Worm (Caenorhabditis elegans) whole organism, L2 larva: ENCODE results near the gene gcy-32.

Source experiments
- F13H6.1 ChIP-seq: sonication (generic microtip); optimal IDR thresholded peaks from 2 replicates; lab custom pipeline; 2016; ENCODE audit warnings: missing genetic modification characterization, missing compliant biosample characterization
- R02D3.7 ChIP-seq: fragments of 150-350 bp; optimal IDR thresholded peaks from 2 replicates; lab custom pipeline; 2014; ENCODE audit warnings: missing biosample characterization, missing genetic modification characterization
- Y55F3AM.14 ChIP-seq: fragments of 200-800 bp; sonication (Bioruptor generic); optimal IDR thresholded peaks from 2 replicates; lab custom pipeline; 2018; ENCODE audit warnings: mild to moderate bottlenecking, missing genetic modification characterization, missing compliant biosample characterization
- ZK546.5 ChIP-seq: sonication (generic microtip); optimal IDR thresholded peaks from 2 replicates; lab custom pipeline; 2017; ENCODE audit warnings: missing biosample characterization, missing genetic modification characterization
- alr-1 ChIP-seq: fragments of 150-350 bp; optimal IDR thresholded peaks from 2 replicates; lab custom pipeline; 2014; ENCODE audit warnings: missing biosample characterization, missing genetic modification characterization
- ama-1 ChIP-seq: fragments of 150-350 bp; optimal IDR thresholded peaks from 2 replicates; lab custom pipeline; 2018; ENCODE audit warnings: inconsistent platforms
- ceh-16 ChIP-seq: fragments of 150-350 bp; optimal IDR thresholded peaks from 2 replicates; lab custom pipeline; 2014; ENCODE audit warnings: missing biosample characterization, missing genetic modification characterization
- ceh-82 ChIP-seq: fragments of 150-350 bp; optimal IDR thresholded peaks from 2 replicates; lab custom pipeline; 2014; ENCODE audit warnings: missing biosample characterization, missing genetic modification characterization
- crh-2 ChIP-seq: sonication (generic microtip); optimal IDR thresholded peaks from 2 replicates; lab custom pipeline; 2017; ENCODE audit warnings: missing biosample characterization, missing genetic modification characterization
- fos-1 ChIP-seq: fragments of 150-350 bp; optimal IDR thresholded peaks from 2 replicates; lab custom pipeline; 2014; ENCODE audit warnings: missing biosample characterization, missing genetic modification characterization
- gmeb-1 ChIP-seq: fragments of 150-350 bp; optimal IDR thresholded peaks from 2 replicates; lab custom pipeline; 2014; ENCODE audit warnings: missing biosample characterization, missing genetic modification characterization
- lin-11 ChIP-seq: fragments of 150-350 bp; sonication (generic microtip); optimal IDR thresholded peaks from 2 replicates; lab custom pipeline; 2014; ENCODE audit warnings: missing biosample characterization, missing genetic modification characterization, inconsistent platforms, mixed read lengths
- lin-13 ChIP-seq: fragments of 150-350 bp; optimal IDR thresholded peaks from 2 replicates; lab custom pipeline; 2014; ENCODE audit warnings: missing biosample characterization, missing genetic modification reagents, missing genetic modification characterization
- lin-39 ChIP-seq: fragments of 150-350 bp; optimal IDR thresholded peaks from 2 replicates; lab custom pipeline; 2014; ENCODE audit warnings: missing biosample characterization, missing genetic modification reagents, missing genetic modification characterization
- lsy-2 ChIP-seq, 2 experiments: fragments of 150-350 bp in 1 of 2; sonication (generic microtip) in 1 of 2; optimal IDR thresholded peaks; 2 replicates each; lab custom pipeline; 2014 to 2017; ENCODE audit warnings: missing biosample characterization in 2 of 2, missing genetic modification characterization in 2 of 2
- mab-5 ChIP-seq: fragments of 150-350 bp; optimal IDR thresholded peaks from 2 replicates; lab custom pipeline; 2014; ENCODE audit warnings: missing biosample characterization, missing genetic modification characterization
- mdl-1 ChIP-seq, 2 experiments: fragments of 150-350 bp in 1 of 2; sonication (generic microtip) in 1 of 2; optimal IDR thresholded peaks; 2 replicates each; lab custom pipeline; 2017; ENCODE audit warnings: missing biosample characterization in 2 of 2, missing genetic modification characterization in 2 of 2
- nhr-10 ChIP-seq: sonication (generic microtip); optimal IDR thresholded peaks from 2 replicates; lab custom pipeline; 2017; ENCODE audit warnings: missing biosample characterization, missing genetic modification characterization
- nhr-11 ChIP-seq: fragments of 150-350 bp; optimal IDR thresholded peaks from 2 replicates; lab custom pipeline; 2014; ENCODE audit warnings: missing biosample characterization, missing genetic modification characterization
- nhr-129 ChIP-seq: fragments of 150-350 bp; optimal IDR thresholded peaks from 2 replicates; lab custom pipeline; 2014; ENCODE audit warnings: missing biosample characterization, missing genetic modification characterization
- nhr-21 ChIP-seq: fragments of 150-350 bp; optimal IDR thresholded peaks from 2 replicates; lab custom pipeline; 2014; ENCODE audit warnings: missing biosample characterization, missing genetic modification characterization
- nhr-23 ChIP-seq: fragments of 150-350 bp; optimal IDR thresholded peaks from 2 replicates; lab custom pipeline; 2014; ENCODE audit warnings: missing biosample characterization, missing genetic modification reagents, missing genetic modification characterization
- nhr-25 ChIP-seq: fragments of 150-350 bp; sonication (generic microtip); optimal IDR thresholded peaks from 3 replicates; lab custom pipeline; 2014; ENCODE audit warnings: missing biosample characterization, missing genetic modification characterization
- nhr-6 ChIP-seq: fragments of 150-350 bp; optimal IDR thresholded peaks from 2 replicates; lab custom pipeline; 2014; ENCODE audit warnings: missing biosample characterization, missing genetic modification characterization
- nhr-77 ChIP-seq: fragments of 150-350 bp; optimal IDR thresholded peaks from 2 replicates; lab custom pipeline; 2014; ENCODE audit warnings: missing biosample characterization, missing genetic modification characterization
- peb-1 ChIP-seq: fragments of 150-350 bp; optimal IDR thresholded peaks from 2 replicates; lab custom pipeline; 2014; ENCODE audit warnings: missing biosample characterization, missing genetic modification characterization
- sem-4 ChIP-seq: fragments of 150-350 bp; optimal IDR thresholded peaks from 2 replicates; lab custom pipeline; 2014; ENCODE audit warnings: missing biosample characterization, missing genetic modification reagents, missing genetic modification characterization
- skn-1 ChIP-seq: sonication (generic microtip); optimal IDR thresholded peaks from 2 replicates; lab custom pipeline; 2017; ENCODE audit warnings: missing biosample characterization, missing genetic modification characterization
- unc-39 ChIP-seq: fragments of 150-350 bp; optimal IDR thresholded peaks from 2 replicates; lab custom pipeline; 2014; ENCODE audit warnings: missing biosample characterization, missing genetic modification characterization
- unc-55 ChIP-seq: fragments of 150-350 bp; sonication (generic microtip); optimal IDR thresholded peaks from 3 replicates; lab custom pipeline; 2014; ENCODE audit warnings: missing biosample characterization, missing genetic modification reagents, missing genetic modification characterization
- unc-62 ChIP-seq: fragments of 150-350 bp; optimal IDR thresholded peaks from 2 replicates; lab custom pipeline; 2014; ENCODE audit warnings: missing biosample characterization, missing genetic modification reagents, missing genetic modification characterization
- ztf-1 ChIP-seq: fragments of 200-800 bp; sonication (Bioruptor generic); conservative IDR thresholded peaks from 2 replicates; pipeline ENCODE4 v1.3.6; 2022; ENCODE audit warnings: missing genetic modification characterization, missing compliant biosample characterization
- ztf-11 ChIP-seq: sonication (generic microtip); optimal IDR thresholded peaks from 2 replicates; lab custom pipeline; 2017; ENCODE audit warnings: missing biosample characterization, missing genetic modification characterization
- ztf-4 ChIP-seq: fragments of 150-350 bp; optimal IDR thresholded peaks from 2 replicates; lab custom pipeline; 2014; ENCODE audit warnings: missing biosample characterization, missing genetic modification characterization

gcy-32 gene

ce11 chrV:13958247-13958646, 43.0 kb upstream of the gcy-32 start, which contains the start of gene R10D12.10:
Gene R10D12.10, minus strand, starts transcription at chrV:13958347.
- no peak for TF ChIP-seq nhr-23 (tag; lab: Kevin White, UChicago)
- TF ChIP-seq ztf-11 (tag; lab: Kevin White, UChicago): no peak
- TF ChIP-seq ceh-16: no peak
- no peak for TF ChIP-seq nhr-77
- TF ChIP-seq nhr-25 (tag; lab: Kevin White, UChicago): no peak
- TF ChIP-seq unc-39 (tag; lab: Kevin White, UChicago): no peak

ce11 chrV:13957691-13958090, 42.4 kb upstream of the gcy-32 start:
- TF ChIP-seq nhr-6 (tag; lab: Kevin White, UChicago) (no peak), skn-1 (no peak), R02D3.7 (tag; lab: Kevin White, UChicago) (no peak), F13H6.1 (tag; lab: Kevin White, UChicago) (no peak), nhr-21 (tag; lab: Kevin White, UChicago) (no peak), ceh-82 (no peak), lin-11 (tag; lab: Kevin White, UChicago) (no peak)

DNA sequence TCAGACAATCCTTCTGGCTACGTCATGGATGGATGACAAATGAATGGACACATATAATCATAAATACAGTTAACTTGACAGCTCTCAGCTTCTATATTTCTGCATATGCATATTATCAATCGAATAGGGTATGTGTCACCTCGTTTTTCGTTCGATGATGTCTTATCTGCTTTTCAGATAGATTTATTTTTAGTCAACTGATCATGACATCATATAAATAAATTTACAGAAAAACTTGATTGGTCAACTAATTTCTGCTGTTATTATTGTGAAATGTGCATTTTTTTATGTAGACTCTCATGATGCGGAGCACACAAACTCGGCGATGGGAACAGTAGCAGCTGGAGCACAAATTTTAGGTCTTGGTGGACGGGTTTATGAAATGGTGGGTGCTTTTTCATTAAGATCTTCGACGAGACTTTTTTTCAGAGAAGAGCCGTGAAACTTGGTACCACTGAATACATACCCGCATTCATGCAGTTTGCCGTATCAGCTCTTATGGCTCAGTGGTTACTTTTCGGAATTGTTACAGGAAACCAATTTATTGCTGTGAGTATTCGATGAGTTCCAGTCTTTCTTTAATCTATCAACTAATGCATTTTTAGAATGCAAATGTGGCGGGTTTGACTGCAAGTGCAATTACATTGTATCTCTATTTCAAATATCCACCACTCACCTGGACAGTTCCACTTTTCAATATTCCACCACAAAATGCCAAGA, 40.2 kb upstream of the gcy-32 start:
- TF ChIP-seq mdl-1 (tag; optimal IDR thresholded peaks at IDR 0.05; lab: Kevin White, UChicago): no peak

DNA sequence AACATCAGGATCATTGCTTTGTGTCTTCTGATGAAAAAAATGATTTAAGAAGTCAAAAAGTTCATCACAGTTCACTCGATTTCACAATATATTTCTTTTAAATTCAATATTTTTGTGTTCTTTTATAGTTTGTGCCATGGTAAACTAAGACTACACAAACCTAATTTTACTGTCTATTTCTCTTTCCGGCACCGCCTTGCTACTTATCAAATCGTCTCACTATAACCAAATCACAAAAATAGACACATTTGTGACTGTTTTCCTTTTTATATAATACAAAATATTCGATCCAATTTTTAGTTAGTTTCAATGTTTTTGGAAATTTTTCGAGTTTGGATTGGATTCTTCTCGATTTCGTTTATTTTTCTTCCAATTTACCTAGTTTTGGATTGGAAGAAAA, 38.8 kb upstream of the gcy-32 start, which contains the start of gene swt-6:
TSS of gene swt-6 (plus strand) at position 301 of the 400 bp plus-strand sequence.
- no peak for TF ChIP-seq Y55F3AM.14
- no peak for TF ChIP-seq F13H6.1 (tag; lab: Kevin White, UChicago)
- TF ChIP-seq mdl-1 (tag; optimal IDR thresholded peaks at IDR 0.05; lab: Kevin White, UChicago): no peak
- no peak for TF ChIP-seq fos-1 (tag; lab: Kevin White, UChicago)
- no peak for TF ChIP-seq unc-55
- TF ChIP-seq lsy-2 (tag; optimal IDR thresholded peaks at IDR 0.05; lab: Kevin White, UChicago): no peak
- no peak for TF ChIP-seq gmeb-1 (tag; lab: Kevin White, UChicago)
- TF ChIP-seq ama-1 (lab: Kevin White, UChicago): no peak
- no peak for TF ChIP-seq ceh-82
- TF ChIP-seq crh-2 (tag; lab: Kevin White, UChicago): no peak
- no peak for TF ChIP-seq peb-1 (tag; lab: Kevin White, UChicago)

DNA sequence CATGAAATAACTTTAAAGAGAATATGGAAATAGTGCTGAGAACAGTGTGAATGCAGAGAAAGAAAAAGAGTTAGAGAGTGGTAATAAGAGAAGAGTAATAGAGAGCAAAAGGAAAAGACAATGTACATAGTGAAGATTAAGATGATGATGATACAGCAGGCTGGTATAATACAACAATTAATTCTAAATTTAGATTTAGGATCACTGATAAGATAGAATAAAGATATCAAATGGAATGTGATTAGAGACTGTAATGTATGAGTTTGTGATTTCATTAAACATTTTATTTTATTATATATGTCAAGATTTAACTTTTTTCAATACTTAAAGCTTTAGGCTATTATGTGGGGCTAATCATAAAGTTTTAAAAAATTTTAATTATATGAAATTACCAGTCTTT, 37.9 kb upstream of the gcy-32 start, which contains the start of gene R10D12.8:
TSS of gene R10D12.8 (minus strand) at position 101 of the 400 bp plus-strand sequence.
- no peak for TF ChIP-seq unc-62 (GFP tag; lab: Kevin White, UChicago)
- no peak for TF ChIP-seq gmeb-1 (tag; lab: Kevin White, UChicago)
- no peak for TF ChIP-seq peb-1 (tag; lab: Kevin White, UChicago)
- TF ChIP-seq ztf-4: no peak
- no peak for TF ChIP-seq nhr-77
- TF ChIP-seq mab-5 (tag; lab: Kevin White, UChicago): no peak
- TF ChIP-seq lsy-2 (tag; optimal IDR thresholded peaks at IDR 0.05; lab: Kevin White, UChicago): no peak
- no peak for TF ChIP-seq nhr-129 (tag; lab: Kevin White, UChicago)
- TF ChIP-seq skn-1: no peak
- no peak for TF ChIP-seq sem-4 (tag; lab: Kevin White, UChicago)
- TF ChIP-seq crh-2 (tag; lab: Kevin White, UChicago): no peak
- no peak for TF ChIP-seq nhr-11 (tag; lab: Kevin White, UChicago)
- TF ChIP-seq nhr-10 (tag; lab: Kevin White, UChicago): no peak
- no peak for TF ChIP-seq Y55F3AM.14
- TF ChIP-seq ztf-1 (GFP tag; lab: Robert Waterston, UW): no peak
- TF ChIP-seq alr-1: no peak
- TF ChIP-seq ztf-11 (tag; lab: Kevin White, UChicago): no peak

DNA sequence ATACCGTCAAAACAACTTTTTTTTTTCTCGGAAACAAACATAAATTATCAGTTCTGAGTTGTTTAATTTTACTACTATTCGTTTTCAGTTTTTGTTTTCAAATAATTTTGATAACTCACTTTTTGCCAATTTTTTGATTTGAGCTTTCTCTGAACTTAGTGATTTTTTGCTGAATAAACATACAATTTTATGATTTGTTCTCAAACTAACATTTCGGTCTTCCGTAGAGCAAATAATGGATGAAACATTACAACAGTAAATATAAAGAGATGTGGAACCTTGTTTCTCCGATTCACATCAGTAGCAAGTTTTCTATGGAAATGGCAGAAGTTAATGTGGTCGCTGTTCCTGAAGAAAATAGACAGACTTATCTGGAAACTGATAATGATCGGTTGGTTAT, 34.5 kb upstream of the gcy-32 start, which contains the start of gene R10D12.7:
TSS of gene R10D12.7 (plus strand) at position 301 of the 400 bp plus-strand sequence.
- TF ChIP-seq nhr-6 (tag; lab: Kevin White, UChicago): no peak
- TF ChIP-seq ama-1 (lab: Kevin White, UChicago): no peak
- TF ChIP-seq lin-13: no peak
- no peak for TF ChIP-seq ztf-4
- TF ChIP-seq ceh-16: no peak
- no peak for TF ChIP-seq mab-5 (tag; lab: Kevin White, UChicago)
- no peak for TF ChIP-seq nhr-77
- TF ChIP-seq ZK546.5: no peak
- TF ChIP-seq nhr-11 (tag; lab: Kevin White, UChicago): no peak
- TF ChIP-seq nhr-25 (tag; lab: Kevin White, UChicago): no peak
- no peak for TF ChIP-seq unc-62 (GFP tag; lab: Kevin White, UChicago)
- TF ChIP-seq nhr-21 (tag; lab: Kevin White, UChicago): no peak
- no peak for TF ChIP-seq nhr-23 (tag; lab: Kevin White, UChicago)
- no peak for TF ChIP-seq mdl-1 (tag; optimal IDR thresholded peaks at IDR 0.05; lab: Kevin White, UChicago)
- TF ChIP-seq lin-39 (tag; lab: Kevin White, UChicago): no peak
